Fruit fly (Drosophila melanogaster) whole organism, adult: Measurements from ENCODE around the gene Spn77Ba.

ENCODE experiments used
- CG11617 ChIP-seq: fragments of 200-800 bp; sonication (Bioruptor generic); optimal IDR thresholded peaks from 2 replicates; lab custom pipeline; 2017; ENCODE audit warnings: mild to moderate bottlenecking, missing biosample characterization, missing genetic modification reagents, missing genetic modification characterization
- CG12768 ChIP-seq: fragments of 200-800 bp; sonication (Bioruptor generic); optimal IDR thresholded peaks from 2 replicates; lab custom pipeline; 2017; ENCODE audit warnings: missing biosample characterization, missing genetic modification characterization, mild to moderate bottlenecking, moderate library complexity, missing genetic modification reagents
- CG14711 ChIP-seq: fragments of 200-800 bp; sonication (Bioruptor generic); optimal IDR thresholded peaks from 2 replicates; lab custom pipeline; 2018; ENCODE audit warnings: missing biosample characterization, mild to moderate bottlenecking, missing genetic modification characterization, moderate library complexity
- CG1620 ChIP-seq: fragments of 200-800 bp; sonication (Bioruptor generic); optimal IDR thresholded peaks from 2 replicates; lab custom pipeline; 2016; ENCODE audit warnings: missing biosample characterization, missing genetic modification characterization
- CG33017 ChIP-seq: fragments of 200-800 bp; sonication (Bioruptor generic); optimal IDR thresholded peaks from 2 replicates; lab custom pipeline; 2018; ENCODE audit warnings: missing biosample characterization, mild to moderate bottlenecking, missing genetic modification characterization, moderate library complexity
- CG5204 ChIP-seq: fragments of 200-800 bp; sonication (Bioruptor generic); optimal IDR thresholded peaks from 2 replicates; lab custom pipeline; 2016; ENCODE audit warnings: missing biosample characterization, missing genetic modification characterization
- CG7045 ChIP-seq: fragments of 200-800 bp; sonication (Bioruptor generic); optimal IDR thresholded peaks from 2 replicates; lab custom pipeline; 2017; ENCODE audit warnings: missing biosample characterization, mild to moderate bottlenecking, missing genetic modification characterization
- CG7101 ChIP-seq: fragments of 200-800 bp; sonication (Bioruptor generic); optimal IDR thresholded peaks from 2 replicates; lab custom pipeline; 2018; ENCODE audit warnings: missing biosample characterization, mild to moderate bottlenecking, missing genetic modification characterization, moderate library complexity
- Clk ChIP-seq: fragments of 200-800 bp; sonication (Bioruptor generic); optimal IDR thresholded peaks from 2 replicates; lab custom pipeline; 2017; ENCODE audit warnings: missing biosample characterization, missing genetic modification characterization
- Crg-1 ChIP-seq: fragments of 200-800 bp; sonication (Bioruptor generic); optimal IDR thresholded peaks from 2 replicates; lab custom pipeline; 2016; ENCODE audit warnings: missing biosample characterization, missing genetic modification characterization
- Hr96 ChIP-seq: fragments of 200-800 bp; sonication (Bioruptor generic); optimal IDR thresholded peaks from 2 replicates; lab custom pipeline; 2016; ENCODE audit warnings: missing biosample characterization, missing genetic modification characterization
- Mnt ChIP-seq: fragments of 200-800 bp; sonication (Bioruptor generic); optimal IDR thresholded peaks from 2 replicates; lab custom pipeline; 2016; ENCODE audit warnings: missing biosample characterization, mild to moderate bottlenecking, missing genetic modification characterization
- bab1 ChIP-seq: fragments of 200-800 bp; sonication (Bioruptor generic); optimal IDR thresholded peaks from 3 replicates; lab custom pipeline; 2019; ENCODE audit warnings: missing biosample characterization, mild to moderate bottlenecking, missing genetic modification characterization, moderate library complexity
- cic ChIP-seq: fragments of 200-800 bp; sonication (Bioruptor generic); optimal IDR thresholded peaks from 2 replicates; lab custom pipeline; 2017; ENCODE audit warnings: missing biosample characterization, mild to moderate bottlenecking, missing genetic modification characterization, moderate library complexity
- cnc ChIP-seq, 2 experiments: fragments of >200 bp; optimal IDR thresholded peaks; 2 replicates each; lab custom pipeline; 2017
- kay ChIP-seq: fragments of 200-800 bp; sonication (Bioruptor generic); peaks from one replicate; lab custom pipeline; 2016; ENCODE audit warnings: missing biosample characterization, missing genetic modification characterization, borderline replicate concordance
- ovo ChIP-seq: fragments of 200-800 bp; sonication (Bioruptor generic); optimal IDR thresholded peaks from 2 replicates; lab custom pipeline; 2016; ENCODE audit warnings: missing biosample characterization, missing genetic modification characterization
- pad ChIP-seq: fragments of 200-800 bp; sonication (Bioruptor generic); optimal IDR thresholded peaks from 3 replicates; lab custom pipeline; 2017; ENCODE audit warnings: missing biosample characterization, missing genetic modification characterization, mild to moderate bottlenecking, moderate library complexity, missing genetic modification reagents
- tj ChIP-seq: fragments of 200-800 bp; sonication (Bioruptor generic); optimal IDR thresholded peaks from 3 replicates; lab custom pipeline; 2017; ENCODE audit warnings: missing biosample characterization, mild to moderate bottlenecking, missing genetic modification characterization, moderate library complexity
- toe ChIP-seq: fragments of 200-800 bp; sonication (Bioruptor generic); optimal IDR thresholded peaks from 2 replicates; lab custom pipeline; 2016; ENCODE audit warnings: missing biosample characterization, missing genetic modification characterization

Spn77Ba gene

dm6 chr3L:20353726-20354332 is 36.8 kb downstream of the Spn77Ba start:
- peak; percentile 9 for TF ChIP-seq CG12768 (GFP tag; lab: Kevin White, UChicago)
- no peak for TF ChIP-seq cnc (optimal IDR thresholded peaks at IDR 0.05; lab: Kevin White, UChicago)
- TF ChIP-seq Mnt, result peak; percentile 30
- no peak for TF ChIP-seq Clk
- no peak for TF ChIP-seq CG1620 (GFP tag; lab: Kevin White, UChicago)
- TF ChIP-seq CG33017 (tag; lab: Kevin White, UChicago), result peak; percentile 68
- TF ChIP-seq CG11617 (GFP tag; lab: Kevin White, UChicago), result peak; percentile 43
- peak; percentile 19 for TF ChIP-seq pad (GFP tag; lab: Kevin White, UChicago)
- peak; percentile 12 for TF ChIP-seq CG14711 (tag; lab: Kevin White, UChicago)
- peak; percentile 79 for TF ChIP-seq CG7101 (tag; lab: Kevin White, UChicago)
- TF ChIP-seq CG7045 (GFP tag; lab: Kevin White, UChicago), result peak; percentile 54
- no peak for TF ChIP-seq CG5204
- TF ChIP-seq Crg-1, result no peak
- no peak for TF ChIP-seq bab1
- TF ChIP-seq cic (GFP tag; lab: Kevin White, UChicago), result peak; percentile 81
- no peak for TF ChIP-seq toe (GFP tag; lab: Kevin White, UChicago)
- peak; percentile 83 for TF ChIP-seq kay (GFP tag; lab: Kevin White, UChicago)
- no peak for TF ChIP-seq ovo (GFP tag; lab: Kevin White, UChicago)
- TF ChIP-seq Hr96 (GFP tag; lab: Kevin White, UChicago), result no peak
- peak; percentile 10 for TF ChIP-seq tj (GFP tag; lab: Kevin White, UChicago)

dm6 chr3L:20354363-20354762 is 37.4 kb downstream of the Spn77Ba start:
- no peak for TF ChIP-seq tj (GFP tag; lab: Kevin White, UChicago)
- TF ChIP-seq CG1620 (GFP tag; lab: Kevin White, UChicago), result no peak
- no peak for TF ChIP-seq toe (GFP tag; lab: Kevin White, UChicago)
- no peak for TF ChIP-seq kay (GFP tag; lab: Kevin White, UChicago)
- TF ChIP-seq CG33017 (tag; lab: Kevin White, UChicago), result no peak
- no peak for TF ChIP-seq Hr96 (GFP tag; lab: Kevin White, UChicago)
- no peak for TF ChIP-seq Mnt
- no peak for TF ChIP-seq Clk
- no peak for TF ChIP-seq CG7101 (tag; lab: Kevin White, UChicago)
- TF ChIP-seq Crg-1, result no peak
- no peak for TF ChIP-seq CG12768 (GFP tag; lab: Kevin White, UChicago)
- no peak for TF ChIP-seq CG14711 (tag; lab: Kevin White, UChicago)

- TF ChIP-seq cnc (optimal IDR thresholded peaks at IDR 0.05; lab: Kevin White, UChicago), result no peak
- TF ChIP-seq CG5204, result no peak
- TF ChIP-seq cic (GFP tag; lab: Kevin White, UChicago), result no peak
- no peak for TF ChIP-seq CG1620 (GFP tag; lab: Kevin White, UChicago)
- no peak for TF ChIP-seq Crg-1
- TF ChIP-seq CG7045 (GFP tag; lab: Kevin White, UChicago), result no peak
- no peak for TF ChIP-seq tj (GFP tag; lab: Kevin White, UChicago)
- no peak for TF ChIP-seq CG11617 (GFP tag; lab: Kevin White, UChicago)
- no peak for TF ChIP-seq CG12768 (GFP tag; lab: Kevin White, UChicago)
- TF ChIP-seq toe (GFP tag; lab: Kevin White, UChicago), result no peak
- no peak for TF ChIP-seq ovo (GFP tag; lab: Kevin White, UChicago)
- no peak for TF ChIP-seq Mnt
- TF ChIP-seq pad (GFP tag; lab: Kevin White, UChicago), result no peak
- no peak for TF ChIP-seq CG14711 (tag; lab: Kevin White, UChicago)
- no peak for TF ChIP-seq bab1
- no peak for TF ChIP-seq CG33017 (tag; lab: Kevin White, UChicago)
These were observed 37.9 kb downstream of the Spn77Ba start for dm6 chr3L:20354872-20355271.

- peak; percentile 41 for TF ChIP-seq bab1
- TF ChIP-seq CG14711 (tag; lab: Kevin White, UChicago), result no peak
These were observed 39.6 kb downstream of the Spn77Ba start, which contains the start of gene kin17 for dm6 chr3L:20356613-20357012. kin17 (plus strand) TSS chr3L:20356807.

dm6 chr3L:20358212-20358611 is 41.2 kb downstream of the Spn77Ba start, which contains the start of gene CG5665:
CG5665 (plus strand) TSS chr3L:20358512.
- TF ChIP-seq CG7101 (tag; lab: Kevin White, UChicago) (no peak), Crg-1 (no peak), Clk (no peak), ovo (GFP tag; lab: Kevin White, UChicago) (no peak)

dm6 chr3L:20361389-20361788 is 44.4 kb downstream of the Spn77Ba start, which contains the start of gene Prim2:
Prim2 (minus strand) TSS chr3L:20361585.
- TF ChIP-seq Hr96 (GFP tag; lab: Kevin White, UChicago) (no peak), bab1 (peak; percentile 30), CG5204 (no peak), tj (GFP tag; lab: Kevin White, UChicago) (no peak), ovo (GFP tag; lab: Kevin White, UChicago) (no peak)

dm6 chr3L:20366074-20366473 is 49.1 kb downstream of the Spn77Ba start:
- TF ChIP-seq CG11617 (GFP tag; lab: Kevin White, UChicago) (no peak), CG12768 (GFP tag; lab: Kevin White, UChicago) (no peak), CG5204 (no peak), CG14711 (tag; lab: Kevin White, UChicago) (no peak), Clk (no peak), CG7101 (tag; lab: Kevin White, UChicago) (no peak), cnc (optimal IDR thresholded peaks at IDR 0.05; lab: Kevin White, UChicago) (no peak), pad (GFP tag; lab: Kevin White, UChicago) (no peak), Mnt (no peak), CG1620 (GFP tag; lab: Kevin White, UChicago) (no peak)
